Worm (Caenorhabditis elegans) whole organism, early embryonic: ENCODE results near the gene col-74.

Source experiments
- F13C5.2 ChIP-seq: sonication (generic microtip); optimal IDR thresholded peaks from 2 replicates; lab custom pipeline; 2017; ENCODE audit warnings: mild to moderate bottlenecking, missing genetic modification characterization, inconsistent platforms, missing compliant biosample characterization
- aly-1 ChIP-seq: sonication (generic microtip); optimal IDR thresholded peaks from 2 replicates; lab custom pipeline; 2016; ENCODE audit warnings: missing genetic modification characterization, missing compliant biosample characterization
- ama-1 ChIP-seq: fragments of 150-350 bp; optimal IDR thresholded peaks from 2 replicates; lab custom pipeline; 2014
- hmbx-1 ChIP-seq: sonication (generic microtip); optimal IDR thresholded peaks from 2 replicates; lab custom pipeline; 2016; ENCODE audit warnings: mild to moderate bottlenecking, missing genetic modification characterization, missing compliant biosample characterization

DNA sequence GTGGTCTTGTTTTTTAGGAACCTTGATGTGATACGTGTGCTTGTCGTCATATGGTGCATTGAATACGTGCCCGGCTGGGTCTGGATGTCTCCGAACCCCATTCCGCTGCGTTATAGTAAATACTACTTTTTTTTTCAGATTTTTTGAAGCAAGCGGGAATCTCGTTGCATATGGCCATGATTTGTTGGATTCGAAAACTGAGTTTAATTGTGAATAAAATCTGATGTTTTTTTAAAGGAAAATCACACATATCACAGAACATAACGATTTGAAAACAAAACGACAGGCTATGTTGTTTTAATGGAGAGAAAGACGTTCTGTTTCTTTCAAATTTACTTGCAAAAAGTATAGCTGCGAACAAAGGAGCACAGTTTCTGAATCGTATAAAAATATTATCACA is 15.3 kb downstream of the col-74 start, which contains the start of the genes ZK1248.17 and H41C03.3:
- no peak for TF ChIP-seq ama-1 (lab: Kevin White, UChicago)
- TF ChIP-seq aly-1 (tag; lab: Kevin White, UChicago), result no peak
- TF ChIP-seq hmbx-1 (tag; lab: Kevin White, UChicago), result no peak
- TF ChIP-seq F13C5.2, result no peak
